Fruit fly (Drosophila melanogaster) whole organism, prepupa: ENCODE data around the gene CG12716.

ENCODE experiments used
- CG34406 ChIP-seq: fragments of 200-800 bp; sonication (Bioruptor generic); optimal IDR thresholded peaks from 3 replicates; lab custom pipeline; 2016; ENCODE audit warnings: missing biosample characterization, missing genetic modification characterization
- Ets21C ChIP-seq: fragments of 200-800 bp; sonication (Bioruptor generic); optimal IDR thresholded peaks from 3 replicates; lab custom pipeline; 2016; ENCODE audit warnings: missing biosample characterization, missing genetic modification characterization
- Gug ChIP-seq: fragments of 200-800 bp; sonication (Bioruptor generic); IDR thresholded peaks from 2 replicates; pipeline ENCODE4 v1.3.6; 2022; ENCODE audit warnings: missing biosample characterization, missing genetic modification characterization
- Hr39 ChIP-seq: fragments of 200-800 bp; sonication (Bioruptor generic); optimal IDR thresholded peaks from 2 replicates; lab custom pipeline; 2016; ENCODE audit warnings: missing biosample characterization, missing genetic modification characterization
- Met ChIP-seq: fragments of 200-800 bp; sonication (Bioruptor generic); optimal IDR thresholded peaks from 3 replicates; lab custom pipeline; 2016; ENCODE audit warnings: missing biosample characterization, missing genetic modification characterization
- topi ChIP-seq: fragments of 200-800 bp; sonication (Bioruptor generic); optimal IDR thresholded peaks from 3 replicates; lab custom pipeline; 2016; ENCODE audit warnings: missing biosample characterization, missing genetic modification characterization

dm6 chrX:12939021-12939420, 37.0 kb downstream of the CG12716 start:
- no peak for TF ChIP-seq Hr39 (GFP tag; lab: Kevin White, UChicago)
- no peak for TF ChIP-seq Met (GFP tag; lab: Kevin White, UChicago)
- no peak for TF ChIP-seq topi (GFP tag; lab: Kevin White, UChicago)
- TF ChIP-seq CG34406 = no peak
- TF ChIP-seq Ets21C (GFP tag; lab: Kevin White, UChicago) = no peak
- no peak for TF ChIP-seq Gug (GFP tag; lab: Robert Waterston, UW)
